Fruit fly (Drosophila melanogaster) whole organism, wandering third instar larva: ENCODE measurements around the gene CG13907.

Experiments used
- CG9705 ChIP-seq: fragments of 200-800 bp; sonication (Bioruptor generic); optimal IDR thresholded peaks from 2 replicates; lab custom pipeline; 2018; ENCODE audit warnings: missing biosample characterization, mild to moderate bottlenecking, missing genetic modification characterization
- Dif ChIP-seq: fragments of 200-275, 200-300 bp; sonication (Bioruptor generic); optimal IDR thresholded peaks from 2 replicates; lab custom pipeline; 2018; ENCODE audit warnings: missing biosample characterization, missing genetic modification characterization; ENCODE audit not compliant: partially characterized antibody
- Myc ChIP-seq: fragments of >200 bp; optimal IDR thresholded peaks from 2 replicates; lab custom pipeline; 2017
- Sp1 ChIP-seq: fragments of 200-800 bp; sonication (Bioruptor generic); optimal IDR thresholded peaks from 3 replicates; lab custom pipeline; 2019; ENCODE audit warnings: missing biosample characterization, mild to moderate bottlenecking, missing genetic modification characterization, moderate library complexity
- dsf ChIP-seq: sonication (Bioruptor generic); optimal IDR thresholded peaks from 2 replicates; lab custom pipeline; 2016; ENCODE audit warnings: missing biosample characterization, missing genetic modification characterization, borderline replicate concordance
- ey ChIP-seq: fragments of 200-800 bp; sonication (Bioruptor generic); optimal IDR thresholded peaks from 2 replicates; lab custom pipeline; 2016; ENCODE audit warnings: missing biosample characterization, missing genetic modification characterization
- sv ChIP-seq: fragments of 200-800 bp; sonication (Bioruptor generic); optimal IDR thresholded peaks from 3 replicates; lab custom pipeline; 2016; ENCODE audit warnings: missing biosample characterization, missing genetic modification characterization
- tai ChIP-seq: sonication (Bioruptor generic); optimal IDR thresholded peaks from 2 replicates; lab custom pipeline; 2016; ENCODE audit warnings: missing biosample characterization, missing genetic modification characterization

DNA sequence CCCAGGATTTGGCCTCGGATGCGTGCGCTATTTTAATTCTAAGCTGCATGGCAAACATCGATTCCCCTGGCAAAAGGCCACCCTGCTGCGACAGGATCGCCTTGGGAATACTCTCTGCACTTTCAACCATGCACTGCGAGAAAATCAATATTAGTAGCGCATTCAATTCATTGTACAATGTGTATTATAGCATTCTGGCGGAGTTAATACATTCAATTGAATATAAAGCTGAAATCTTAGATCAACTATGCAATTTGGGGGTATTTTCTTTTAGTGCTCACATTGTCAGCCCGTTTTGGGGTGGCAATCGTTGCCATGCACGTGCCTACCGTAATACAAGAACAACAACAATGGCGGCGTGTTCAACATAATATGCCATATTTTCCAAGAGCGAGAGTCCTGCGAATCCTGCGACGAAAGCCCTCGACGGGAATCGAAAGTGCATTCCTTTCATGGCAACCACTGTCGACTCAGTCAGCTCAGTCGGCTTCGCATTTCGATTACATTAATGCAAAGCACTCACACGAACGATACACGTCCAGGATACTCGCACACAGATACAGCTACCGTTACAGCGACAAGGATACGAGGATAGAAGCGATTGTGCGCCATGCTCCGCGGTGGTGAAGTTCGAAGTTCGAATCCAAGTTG lies 26.0 kb upstream of the CG13907 start:
- TF ChIP-seq Sp1 (GFP tag; lab: Kevin White, UChicago) (peak; percentile 59), CG9705 (GFP tag; lab: Kevin White, UChicago) (no peak), tai (GFP tag; lab: Kevin White, UChicago) (peak; percentile 31), dsf (GFP tag; lab: Kevin White, UChicago) (no peak), Dif (GFP tag; lab: Kevin White, UChicago) (no peak), ey (GFP tag; lab: Kevin White, UChicago) (peak; percentile 75), sv (no peak), Myc (lab: Kevin White, UChicago) (no peak)
